Worm (Caenorhabditis elegans) whole organism, late embryonic: Measurements from ENCODE around the gene agmo-1.

Experiments
- C38D4.7 ChIP-seq: fragments of 200-800 bp; sonication (Bioruptor generic); optimal IDR thresholded peaks from 2 replicates; lab custom pipeline; 2018; ENCODE audit warnings: mild to moderate bottlenecking, missing genetic modification characterization, moderate library complexity, missing compliant biosample characterization
- Y22D7AL.16 ChIP-seq: sonication (generic microtip); optimal IDR thresholded peaks from 2 replicates; lab custom pipeline; 2016; ENCODE audit warnings: missing genetic modification characterization, missing compliant biosample characterization
- ahr-1 ChIP-seq: sonication (generic microtip); optimal IDR thresholded peaks from 2 replicates; lab custom pipeline; 2016; ENCODE audit warnings: missing genetic modification characterization, missing compliant biosample characterization
- ama-1 ChIP-seq: fragments of 150-350 bp; optimal IDR thresholded peaks from 2 replicates; lab custom pipeline; 2014
- ceh-22 ChIP-seq: sonication (generic microtip); optimal IDR thresholded peaks from 2 replicates; lab custom pipeline; 2017; ENCODE audit warnings: missing biosample characterization, missing genetic modification characterization
- ceh-30 ChIP-seq: fragments of 150-350 bp; optimal IDR thresholded peaks from 2 replicates; lab custom pipeline; 2014; ENCODE audit warnings: missing biosample characterization, missing genetic modification characterization
- ceh-34 ChIP-seq: sonication (generic microtip); optimal IDR thresholded peaks from 2 replicates; lab custom pipeline; 2016; ENCODE audit warnings: mild to moderate bottlenecking, missing genetic modification characterization, missing compliant biosample characterization
- ceh-48 ChIP-seq: sonication (generic microtip); optimal IDR thresholded peaks from 2 replicates; lab custom pipeline; 2016; ENCODE audit warnings: missing genetic modification characterization, inconsistent platforms, missing compliant biosample characterization
- ceh-6 ChIP-seq: fragments of 200-800 bp; sonication (Bioruptor generic); optimal IDR thresholded peaks from 2 replicates; lab custom pipeline; 2018; ENCODE audit warnings: mild to moderate bottlenecking, missing genetic modification characterization, missing compliant biosample characterization
- dmd-4 ChIP-seq: sonication (generic microtip); optimal IDR thresholded peaks from 2 replicates; lab custom pipeline; 2016; ENCODE audit warnings: borderline replicate concordance, missing genetic modification characterization, missing compliant biosample characterization
- dve-1 ChIP-seq: sonication (generic microtip); optimal IDR thresholded peaks from 2 replicates; lab custom pipeline; 2017; ENCODE audit warnings: antibody characterized with exemption, mild to moderate bottlenecking, missing genetic modification characterization, missing compliant biosample characterization
- ets-4 ChIP-seq: sonication (generic microtip); optimal IDR thresholded peaks from 2 replicates; lab custom pipeline; 2016; ENCODE audit warnings: missing genetic modification characterization, missing compliant biosample characterization
- fax-1 ChIP-seq: sonication (generic microtip); optimal IDR thresholded peaks from 2 replicates; lab custom pipeline; 2016; ENCODE audit warnings: missing genotype, missing genetic modification characterization, missing compliant biosample characterization
- fkh-10 ChIP-seq: fragments of 150-350 bp; optimal IDR thresholded peaks from 2 replicates; lab custom pipeline; 2014; ENCODE audit warnings: missing biosample characterization, missing genetic modification reagents, missing genetic modification characterization
- hlh-13 ChIP-seq: fragments of 200-800 bp; sonication (Bioruptor generic); optimal IDR thresholded peaks from 2 replicates; lab custom pipeline; 2018; ENCODE audit warnings: mild to moderate bottlenecking, missing genetic modification characterization, missing compliant biosample characterization
- hlh-15 ChIP-seq: sonication (generic microtip); optimal IDR thresholded peaks from 2 replicates; lab custom pipeline; 2016; ENCODE audit warnings: missing genetic modification characterization, missing compliant biosample characterization
- hlh-6 ChIP-seq: sonication (generic microtip); optimal IDR thresholded peaks from 2 replicates; lab custom pipeline; 2016; ENCODE audit warnings: missing genotype, missing genetic modification characterization, missing compliant biosample characterization
- lim-6 ChIP-seq: sonication (generic microtip); optimal IDR thresholded peaks from 2 replicates; lab custom pipeline; 2016; ENCODE audit warnings: missing genetic modification characterization, missing compliant biosample characterization
- madf-2 ChIP-seq: sonication (generic microtip); optimal IDR thresholded peaks from 2 replicates; lab custom pipeline; 2017; ENCODE audit warnings: missing genetic modification characterization, missing compliant biosample characterization
- mec-3 ChIP-seq: sonication (generic microtip); optimal IDR thresholded peaks from 2 replicates; lab custom pipeline; 2016; ENCODE audit warnings: borderline replicate concordance, missing genetic modification characterization, missing compliant biosample characterization
- nfya-1 ChIP-seq: sonication (generic microtip); optimal IDR thresholded peaks from 2 replicates; lab custom pipeline; 2017; ENCODE audit warnings: missing genetic modification characterization, mild to moderate bottlenecking, missing compliant biosample characterization, antibody characterized with exemption, moderate library complexity
- nhr-11 ChIP-seq: fragments of 150-350 bp; optimal IDR thresholded peaks from 2 replicates; lab custom pipeline; 2014; ENCODE audit warnings: missing biosample characterization, missing genetic modification characterization
- npax-4 ChIP-seq: sonication (generic microtip); optimal IDR thresholded peaks from 2 replicates; lab custom pipeline; 2016; ENCODE audit warnings: missing genetic modification characterization, missing compliant biosample characterization
- odd-2 ChIP-seq: sonication (generic microtip); optimal IDR thresholded peaks from 2 replicates; lab custom pipeline; 2017; ENCODE audit warnings: antibody characterized with exemption, mild to moderate bottlenecking, missing genetic modification characterization, missing compliant biosample characterization
- pax-1 ChIP-seq: fragments of 150-350 bp; optimal IDR thresholded peaks from 2 replicates; lab custom pipeline; 2014; ENCODE audit warnings: missing biosample characterization, missing genetic modification characterization
- pha-4 ChIP-seq: fragments of 150-350 bp; optimal IDR thresholded peaks from 2 replicates; lab custom pipeline; 2018; ENCODE audit warnings: missing biosample characterization, missing genetic modification reagents, missing genetic modification characterization
- pros-1 ChIP-seq: fragments of 150-350 bp; optimal IDR thresholded peaks from 2 replicates; lab custom pipeline; 2014; ENCODE audit warnings: missing biosample characterization, missing genetic modification reagents, missing genetic modification characterization
- rnt-1 ChIP-seq: sonication (generic microtip); optimal IDR thresholded peaks from 2 replicates; lab custom pipeline; 2016; ENCODE audit warnings: missing genetic modification characterization, missing compliant biosample characterization
- sdc-2 ChIP-seq: sonication (generic microtip); optimal IDR thresholded peaks from 2 replicates; lab custom pipeline; 2016; ENCODE audit warnings: missing genotype, missing genetic modification characterization, missing compliant biosample characterization
- sox-2 ChIP-seq: fragments of 200-800 bp; sonication (Bioruptor generic); IDR thresholded peaks from 2 replicates; pipeline ENCODE4 v1.3.6; 2022; ENCODE audit warnings: missing genetic modification reagents, missing genetic modification characterization, missing compliant biosample characterization
- sox-4 ChIP-seq: sonication (generic microtip); optimal IDR thresholded peaks from 2 replicates; lab custom pipeline; 2017; ENCODE audit warnings: mild to moderate bottlenecking, missing genetic modification characterization, inconsistent platforms, missing compliant biosample characterization
- tbx-2 ChIP-seq: sonication (generic microtip); optimal IDR thresholded peaks from 2 replicates; lab custom pipeline; 2016; ENCODE audit warnings: missing genetic modification characterization, missing compliant biosample characterization
- unc-3 ChIP-seq, 2 experiments: fragments of 200-800 bp in 1 of 2; sonication (Bioruptor generic) in 1 of 2; sonication (generic microtip) in 1 of 2; conservative IDR thresholded peaks in 1 of 2; optimal IDR thresholded peaks in 1 of 2; 2 replicates each; pipeline versions ENCODE4 v1.3.6 to Lab custom; 2016 to 2022; ENCODE audit warnings: missing compliant biosample characterization in 2 of 2, missing genetic modification characterization in 2 of 2, missing genetic modification reagents in 1 of 2
- unc-55 ChIP-seq: sonication (generic microtip); optimal IDR thresholded peaks from 2 replicates; lab custom pipeline; 2017; ENCODE audit warnings: missing biosample characterization, missing genetic modification reagents, missing genetic modification characterization
- ztf-16 ChIP-seq: sonication (generic microtip); optimal IDR thresholded peaks from 2 replicates; lab custom pipeline; 2017; ENCODE audit warnings: missing genetic modification characterization, missing compliant biosample characterization

The agmo-1 gene

ce11 chrIII:12800529-12800928, 2.2 kb upstream of the agmo-1 start:
- TF ChIP-seq pax-1 (tag; lab: Kevin White, UChicago) (no peak), ceh-22 (tag; lab: Kevin White, UChicago) (no peak), rnt-1 (tag; lab: Kevin White, UChicago) (peak; percentile 69), hlh-15 (tag; lab: Kevin White, UChicago) (no peak), ztf-16 (tag; lab: Kevin White, UChicago) (no peak), unc-3 (GFP tag; conservative IDR thresholded peaks at IDR 0.05; lab: Robert Waterston, UW) (no peak), unc-3 (tag; optimal IDR thresholded peaks at IDR 0.05; lab: Kevin White, UChicago) (no peak), ceh-6 (GFP tag; lab: Kevin White, UChicago) (no peak), pha-4 (tag; lab: Kevin White, UChicago) (no peak), nhr-11 (tag; lab: Kevin White, UChicago) (no peak)
- TF ChIP-seq, all 69 proteins: peak for 1

ce11 chrIII:12794200-12794599, 4.2 kb downstream of the agmo-1 start:
- no peak for TF ChIP-seq ceh-30 (tag; lab: Kevin White, UChicago)
- no peak for TF ChIP-seq odd-2 (tag; lab: Kevin White, UChicago)
- TF ChIP-seq sox-2 (GFP tag; lab: Robert Waterston, UW): no peak
- no peak for TF ChIP-seq C38D4.7
- TF ChIP-seq sdc-2 (tag; lab: Kevin White, UChicago): no peak
- no peak for TF ChIP-seq hlh-13 (GFP tag; lab: Kevin White, UChicago)
- TF ChIP-seq mec-3 (tag; lab: Kevin White, UChicago): no peak
- no peak for TF ChIP-seq unc-55 (GFP tag; lab: Kevin White, UChicago)
- no peak for TF ChIP-seq hlh-6 (tag; lab: Kevin White, UChicago)
- no peak for TF ChIP-seq nfya-1 (tag; lab: Kevin White, UChicago)
- TF ChIP-seq tbx-2: no peak
- TF ChIP-seq Y22D7AL.16 (tag; lab: Kevin White, UChicago): no peak
- no peak for TF ChIP-seq rnt-1 (tag; lab: Kevin White, UChicago)

DNA sequence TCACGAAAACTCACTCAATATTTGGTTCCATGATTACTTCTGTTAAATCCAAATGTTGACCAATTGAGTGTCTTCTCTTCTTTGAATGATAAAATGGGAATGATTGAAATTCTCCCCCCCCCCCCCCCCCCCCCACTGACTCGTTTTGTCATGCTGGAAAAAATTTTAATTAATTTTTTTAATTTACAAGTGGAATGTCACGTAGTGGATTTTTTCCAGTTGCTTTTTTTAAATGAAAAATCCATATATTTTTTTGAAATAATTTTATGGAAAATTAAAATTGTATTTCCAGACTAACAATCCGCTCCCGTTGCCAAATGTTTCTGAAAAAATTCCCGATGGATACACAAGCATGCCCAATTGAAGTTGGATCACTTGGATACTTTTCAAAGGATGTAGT, 8.9 kb downstream of the agmo-1 start, which contains the start of gene BE10.1:
TSS of gene BE10.1 (minus strand) at position 101 of the 400 bp plus-strand sequence.
- TF ChIP-seq nfya-1 (tag; lab: Kevin White, UChicago): no peak
- no peak for TF ChIP-seq ztf-16 (tag; lab: Kevin White, UChicago)
- no peak for TF ChIP-seq ceh-34
- TF ChIP-seq lim-6 (tag; lab: Kevin White, UChicago): no peak
- TF ChIP-seq madf-2 (tag; lab: Kevin White, UChicago): no peak
- no peak for TF ChIP-seq fkh-10 (GFP tag; lab: Kevin White, UChicago)
- no peak for TF ChIP-seq ceh-22 (tag; lab: Kevin White, UChicago)
- no peak for TF ChIP-seq npax-4 (tag; lab: Kevin White, UChicago)
- no peak for TF ChIP-seq dve-1 (tag; lab: Kevin White, UChicago)
- no peak for TF ChIP-seq unc-3 (GFP tag; conservative IDR thresholded peaks at IDR 0.05; lab: Robert Waterston, UW)
- no peak for TF ChIP-seq unc-3 (tag; optimal IDR thresholded peaks at IDR 0.05; lab: Kevin White, UChicago)
- TF ChIP-seq ets-4: no peak

DNA sequence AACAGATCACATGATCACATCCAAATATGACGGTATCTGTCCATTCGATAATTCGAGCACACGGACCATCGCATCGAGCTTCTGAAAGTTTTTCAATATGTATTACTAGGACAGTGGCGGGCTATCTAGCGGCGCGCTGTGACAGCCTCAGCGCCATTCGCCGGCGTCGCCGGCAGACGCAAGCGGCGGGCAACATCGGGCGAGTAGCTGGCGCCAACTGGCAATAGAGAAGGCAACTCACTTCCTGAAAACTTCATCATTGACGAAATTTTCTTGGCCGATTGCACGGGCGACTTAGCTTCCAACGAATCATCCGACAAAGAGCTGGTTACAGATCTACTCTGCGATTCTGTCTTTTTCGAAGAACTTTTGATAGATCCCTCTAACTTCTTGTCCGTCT, 10.1 kb downstream of the agmo-1 start:
- no peak for TF ChIP-seq ceh-6 (GFP tag; lab: Kevin White, UChicago)
- no peak for TF ChIP-seq sox-4 (tag; lab: Kevin White, UChicago)
- TF ChIP-seq pros-1 (tag; lab: Kevin White, UChicago): no peak
- no peak for TF ChIP-seq ceh-30 (tag; lab: Kevin White, UChicago)
- no peak for TF ChIP-seq ceh-48 (tag; lab: Kevin White, UChicago)
- TF ChIP-seq hlh-13 (GFP tag; lab: Kevin White, UChicago): no peak
- TF ChIP-seq ahr-1 (tag; lab: Kevin White, UChicago): no peak
- TF ChIP-seq ama-1: no peak
- TF ChIP-seq dmd-4: no peak
- TF ChIP-seq fax-1 (tag; lab: Kevin White, UChicago): no peak
